Worm (Caenorhabditis elegans) whole organism, early embryonic: Measurements from ENCODE around the gene kcnl-1.

Source experiments
- F13C5.2 ChIP-seq: sonication (generic microtip); optimal IDR thresholded peaks from 2 replicates; lab custom pipeline; 2017; ENCODE audit warnings: mild to moderate bottlenecking, missing genetic modification characterization, inconsistent platforms, missing compliant biosample characterization
- ama-1 ChIP-seq: fragments of 150-350 bp; optimal IDR thresholded peaks from 2 replicates; lab custom pipeline; 2014
- ceh-36 ChIP-seq: sonication (generic microtip); optimal IDR thresholded peaks from 2 replicates; lab custom pipeline; 2016; ENCODE audit warnings: missing genetic modification characterization, inconsistent platforms, missing compliant biosample characterization
- hmg-4 ChIP-seq: fragments of 200-800 bp; sonication (Bioruptor generic); optimal IDR thresholded peaks from 2 replicates; lab custom pipeline; 2018; ENCODE audit warnings: mild to moderate bottlenecking, missing genetic modification characterization, missing compliant biosample characterization
- pes-1 ChIP-seq: fragments of 200-800 bp; sonication (Bioruptor generic); IDR thresholded peaks from 2 replicates; pipeline ENCODE4 v1.3.6; 2022; ENCODE audit warnings: missing genetic modification reagents, missing genetic modification characterization, missing compliant biosample characterization
- scrt-1 ChIP-seq: fragments of 200-800 bp; sonication (Bioruptor generic); IDR thresholded peaks from 2 replicates; pipeline ENCODE4 v1.3.6; 2022; ENCODE audit warnings: missing genetic modification characterization, missing compliant biosample characterization
- tbx-11 ChIP-seq: fragments of 200-800 bp; sonication (Bioruptor generic); IDR thresholded peaks from 2 replicates; pipeline ENCODE4 v1.3.6; 2022; ENCODE audit warnings: missing genetic modification characterization, missing compliant biosample characterization
- tbx-37 ChIP-seq: fragments of 200-800 bp; sonication (Bioruptor generic); conservative IDR thresholded peaks from 2 replicates; pipeline ENCODE4 v1.3.6; 2022; ENCODE audit warnings: missing genetic modification reagents, missing genetic modification characterization, missing compliant biosample characterization
- tra-4 ChIP-seq: sonication (generic microtip); optimal IDR thresholded peaks from 2 replicates; lab custom pipeline; 2017; ENCODE audit warnings: missing genetic modification characterization, missing compliant biosample characterization

- TF ChIP-seq ama-1 (lab: Kevin White, UChicago) (peak; percentile 99), ceh-36 (tag; lab: Kevin White, UChicago) (peak; percentile 68), tbx-37 (no peak), tra-4 (tag; lab: Kevin White, UChicago) (no peak), scrt-1 (GFP tag; lab: Robert Waterston, UW) (peak; percentile 62; the same call in 1 of the 2 replicates), F13C5.2 (tag; lab: Kevin White, UChicago) (peak; percentile 62), hmg-4 (GFP tag; lab: Kevin White, UChicago) (peak; percentile 95), pes-1 (peak; percentile 61; the same call in 1 of the 2 replicates), tbx-11 (peak; percentile 70)
Observed at ce11 chrV:19522551-19523137, 42.5 kb upstream of the kcnl-1 start.
